Fruit fly (Drosophila melanogaster): Measurements from ENCODE around the gene CG34308.

Gene CG34308

DNA sequence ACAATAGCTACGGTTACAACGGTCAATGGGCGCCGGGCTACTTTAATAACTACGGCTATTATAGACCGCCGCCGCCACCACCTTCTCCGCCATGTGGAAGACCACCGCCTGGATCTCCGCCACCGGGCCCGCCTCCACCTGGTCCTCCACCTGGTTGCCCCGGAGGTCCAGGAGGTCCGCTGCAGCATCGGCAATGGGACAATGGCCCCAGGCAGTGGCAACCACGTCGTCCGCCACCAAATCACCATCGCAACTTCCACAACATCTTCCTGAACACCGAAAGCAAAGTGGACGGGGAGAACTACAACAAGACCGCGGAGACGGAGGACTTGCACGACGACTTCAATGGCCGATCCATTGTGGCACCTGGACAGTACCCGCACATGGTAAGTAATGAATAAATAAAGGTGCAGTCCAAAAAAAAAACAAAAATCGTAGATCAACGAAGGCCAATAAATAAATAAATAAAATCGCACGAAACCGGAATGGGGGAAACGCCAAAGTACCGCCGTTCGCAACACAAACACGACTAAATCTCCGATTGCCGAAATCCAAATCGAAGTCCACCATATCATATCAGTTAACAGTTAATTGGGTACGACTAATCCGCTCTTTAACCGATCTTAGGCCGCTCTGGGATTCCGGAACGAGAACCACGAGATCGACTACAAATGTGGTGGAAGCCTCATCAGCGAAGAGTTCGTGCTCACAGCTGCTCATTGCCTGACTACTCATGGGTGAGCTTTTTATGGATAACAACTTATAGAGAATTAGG is 46.6 kb upstream of the CG34308 start, which contains the start of gene snk (continued):
- no peak for TF ChIP-seq CG12071 (GFP tag; optimal IDR thresholded peaks at IDR 0.05)

dm6 chr3R:13043857-13044256 is 45.2 kb upstream of the CG34308 start, which contains the start of gene CG45122:
Gene CG45122, plus strand, starts transcription at chr3R:13044157.
- no peak for TF ChIP-seq Sry-β (GFP tag; optimal IDR thresholded peaks at IDR 0.05)
- no peak for TF ChIP-seq CG10321 (GFP tag; IDR thresholded peaks at IDR 0.05)
- no peak for TF ChIP-seq CoRest (tag; optimal IDR thresholded peaks at IDR 0.05)
- TF ChIP-seq Mes4 (GFP tag; optimal IDR thresholded peaks at IDR 0.05) = no peak
- no peak for TF ChIP-seq CG12391 (tag; optimal IDR thresholded peaks at IDR 0.05)
- TF ChIP-seq wor (GFP tag; IDR thresholded peaks at IDR 0.05) = no peak
- no peak for TF ChIP-seq Xrp1 (GFP tag; IDR thresholded peaks at IDR 0.05)
- no peak for TF ChIP-seq Myb (GFP tag; optimal IDR thresholded peaks at IDR 0.05)
- no peak for TF ChIP-seq gcm (GFP tag; optimal IDR thresholded peaks at IDR 0.05)
- no peak for TF ChIP-seq row (GFP tag; IDR thresholded peaks at IDR 0.05)
- no peak for TF ChIP-seq CG12236 (GFP tag; optimal IDR thresholded peaks at IDR 0.05)
- TF ChIP-seq Hr3 (GFP tag; optimal IDR thresholded peaks at IDR 0.05) = no peak
- no peak for TF ChIP-seq CG17568 (GFP tag; optimal IDR thresholded peaks at IDR 0.05)
- no peak for TF ChIP-seq CG12155 (GFP tag; optimal IDR thresholded peaks at IDR 0.05)
- no peak for TF ChIP-seq Stat92E (GFP tag; optimal IDR thresholded peaks at IDR 0.05)
- no peak for TF ChIP-seq yki (optimal IDR thresholded peaks at IDR 0.05)
- no peak for TF ChIP-seq CG10147 (GFP tag; optimal IDR thresholded peaks at IDR 0.05)

dm6 chr3R:13044459-13044858 is 44.6 kb upstream of the CG34308 start, which contains the start of gene Hsc70-2:
Gene Hsc70-2, plus strand, starts transcription at chr3R:13044759.
- no peak for TF ChIP-seq CG16863 (GFP tag; optimal IDR thresholded peaks at IDR 0.05)
- no peak for TF ChIP-seq CG10431 (GFP tag; optimal IDR thresholded peaks at IDR 0.05)
- no peak for TF ChIP-seq sens (GFP tag)
- no peak for TF ChIP-seq CG7372 (GFP tag; IDR thresholded peaks at IDR 0.05)

- TF ChIP-seq Optix (GFP tag; IDR thresholded peaks at IDR 0.05) = no peak
- no peak for TF ChIP-seq kni (GFP tag; optimal IDR thresholded peaks at IDR 0.05)
- TF ChIP-seq Opbp (GFP tag; IDR thresholded peaks at IDR 0.05; ENCODE audit: partially characterized antibody) = no peak
- TF ChIP-seq disco-r (GFP tag; optimal IDR thresholded peaks at IDR 0.05) = no peak
- TF ChIP-seq wor (GFP tag; IDR thresholded peaks at IDR 0.05) = no peak
- TF ChIP-seq Myb (GFP tag; optimal IDR thresholded peaks at IDR 0.05) = no peak
- no peak for TF ChIP-seq CG16779 (GFP tag; IDR thresholded peaks at IDR 0.05)
- no peak for TF ChIP-seq schlank (tag; optimal IDR thresholded peaks at IDR 0.05)
Observed at dm6 chr3R:13047431-13047830, 41.6 kb upstream of the CG34308 start, which contains the start of gene CG31157. Gene CG31157, plus strand, starts transcription at chr3R:13047731.

- no peak for TF ChIP-seq stc (GFP tag; IDR thresholded peaks at IDR 0.05)
- TF ChIP-seq jigr1 (GFP tag; IDR thresholded peaks at IDR 0.05) = no peak
- TF ChIP-seq crp (GFP tag; optimal IDR thresholded peaks at IDR 0.05) = no peak
- TF ChIP-seq cad (GFP tag; optimal IDR thresholded peaks at IDR 0.05) = no peak
- TF ChIP-seq aop (GFP tag; IDR thresholded peaks at IDR 0.05) = no peak
- no peak for TF ChIP-seq CG6765 (GFP tag; optimal IDR thresholded peaks at IDR 0.05)
- TF ChIP-seq ci (GFP tag; IDR thresholded peaks at IDR 0.05) = no peak; the same call in 2 of the 3 replicates
- TF ChIP-seq sim (GFP tag; IDR thresholded peaks at IDR 0.05) = 0 out of 2 replicates have a peak, but pooled peaks have one; percentile 33
- no peak for TF ChIP-seq Doc2 (GFP tag; IDR thresholded peaks at IDR 0.05)
- TF ChIP-seq nmo (GFP tag; optimal IDR thresholded peaks at IDR 0.05) = no peak
- peak; percentile 23 for TF ChIP-seq bigmax (GFP tag; optimal IDR thresholded peaks at IDR 0.05)
- no peak for TF ChIP-seq Ptx1 (GFP tag; IDR thresholded peaks at IDR 0.05)
- TF ChIP-seq Dad (GFP tag; optimal IDR thresholded peaks at IDR 0.05) = no peak
- no peak for TF ChIP-seq CG6272 (GFP tag; IDR thresholded peaks at IDR 0.05)
- no peak for TF ChIP-seq gt (GFP tag; IDR thresholded peaks at IDR 0.05)
- no peak for TF ChIP-seq Hmx (GFP tag; optimal IDR thresholded peaks at IDR 0.05)
- no peak for TF ChIP-seq Six4 (GFP tag; optimal IDR thresholded peaks at IDR 0.05)
- TF ChIP-seq C15 (GFP tag; IDR thresholded peaks at IDR 0.05) = no peak
Observed at dm6 chr3R:13051298-13051723, 37.7 kb upstream of the CG34308 start, which contains the start of gene CG7966. Gene CG7966, minus strand, starts transcription at chr3R:13051453.

Data from whole organism, embryonic.